Fruit fly (Drosophila melanogaster) whole organism, embryonic: ENCODE data around the gene CG11893.
A peak's percentile ranks its signal among the peaks of the same experiment; 100 is the strongest.

ENCODE experiments used
- ATbp ChIP-seq: fragments of 200-800 bp; sonication (Bioruptor generic); optimal IDR thresholded peaks from 2 replicates; lab custom pipeline; 2017; ENCODE audit warnings: missing biosample characterization, mild to moderate bottlenecking, missing genetic modification characterization, missing genetic modification reagents
- Aef1 ChIP-seq: fragments of 200-800 bp; sonication (Bioruptor generic); IDR thresholded peaks from 3 replicates; pipeline ENCODE4 v1.3.6; 2022; ENCODE audit warnings: missing biosample characterization, missing genetic modification characterization
- Asciz ChIP-seq: fragments of 200-800 bp; sonication (Bioruptor generic); optimal IDR thresholded peaks from 2 replicates; lab custom pipeline; 2017; ENCODE audit warnings: missing biosample characterization, mild to moderate bottlenecking, missing genetic modification characterization, missing genetic modification reagents
- CG10654 ChIP-seq: fragments of 200-800 bp; sonication (Bioruptor generic); optimal IDR thresholded peaks from 2 replicates; lab custom pipeline; 2016; ENCODE audit warnings: missing biosample characterization, missing genetic modification characterization
- CG12104 ChIP-seq: fragments of 200-800 bp; sonication (Bioruptor generic); optimal IDR thresholded peaks from 3 replicates; lab custom pipeline; 2016; ENCODE audit warnings: missing biosample characterization, missing genetic modification characterization
- CG12299 ChIP-seq: fragments of 200-800 bp; sonication (Bioruptor generic); optimal IDR thresholded peaks from 2 replicates; lab custom pipeline; 2018; ENCODE audit warnings: missing biosample characterization, mild to moderate bottlenecking, missing genetic modification characterization
- CG14441 ChIP-seq: fragments of 200-800 bp; sonication (Bioruptor generic); IDR thresholded peaks from 2 replicates; pipeline ENCODE4 v1.3.6; 2022; ENCODE audit warnings: missing biosample characterization, missing genetic modification characterization
- CG18599 ChIP-seq: fragments of 200-800 bp; sonication (Bioruptor generic); optimal IDR thresholded peaks from 3 replicates; lab custom pipeline; 2017; ENCODE audit warnings: missing biosample characterization, missing genetic modification characterization, mild to moderate bottlenecking, moderate library complexity, missing genetic modification reagents
- CG2678 ChIP-seq: fragments of 200-800 bp; sonication (Bioruptor generic); optimal IDR thresholded peaks from 3 replicates; lab custom pipeline; 2019; ENCODE audit warnings: missing biosample characterization, mild to moderate bottlenecking, missing genetic modification characterization, moderate library complexity
- CG3281 ChIP-seq: fragments of 200-800 bp; sonication (Bioruptor generic); optimal IDR thresholded peaks from 3 replicates; lab custom pipeline; 2017; ENCODE audit warnings: missing biosample characterization, mild to moderate bottlenecking, missing genetic modification characterization
- CG33213 ChIP-seq: fragments of 200-800 bp; sonication (Bioruptor generic); optimal IDR thresholded peaks from 3 replicates; lab custom pipeline; 2016; ENCODE audit warnings: missing biosample characterization, missing genetic modification characterization
- CG3407 ChIP-seq: fragments of 200-800 bp; sonication (Bioruptor generic); optimal IDR thresholded peaks from 2 replicates; lab custom pipeline; 2018; ENCODE audit warnings: missing biosample characterization, mild to moderate bottlenecking, missing genetic modification characterization
- CG34376 ChIP-seq: fragments of 200-800 bp; sonication (Bioruptor generic); optimal IDR thresholded peaks from 2 replicates; lab custom pipeline; 2018; ENCODE audit warnings: missing biosample characterization, mild to moderate bottlenecking, missing genetic modification characterization
- CG3847 ChIP-seq: fragments of 200-800 bp; sonication (Bioruptor generic); IDR thresholded peaks from 2 replicates; pipeline ENCODE4 v1.3.6; 2022; ENCODE audit warnings: missing biosample characterization, missing genetic modification characterization
- CG5245 ChIP-seq: fragments of 200-800 bp; sonication (Bioruptor generic); optimal IDR thresholded peaks from 3 replicates; lab custom pipeline; 2016; ENCODE audit warnings: missing biosample characterization, missing genetic modification characterization
- CG6765 ChIP-seq: fragments of 200-800 bp; sonication (Bioruptor generic); optimal IDR thresholded peaks from 3 replicates; lab custom pipeline; 2017; ENCODE audit warnings: missing biosample characterization, mild to moderate bottlenecking, missing genetic modification characterization
- CG7372 ChIP-seq: fragments of 200-800 bp; sonication (Bioruptor generic); IDR thresholded peaks from 2 replicates; pipeline ENCODE4 v1.3.6; 2022; ENCODE audit warnings: missing biosample characterization, missing genetic modification characterization
- CG7928 ChIP-seq: fragments of 200-800 bp; sonication (Bioruptor generic); optimal IDR thresholded peaks from 2 replicates; lab custom pipeline; 2017; ENCODE audit warnings: missing biosample characterization, mild to moderate bottlenecking, missing genetic modification characterization
- CG9932 ChIP-seq: fragments of 200-800 bp; sonication (Bioruptor generic); IDR thresholded peaks from 2 replicates; pipeline ENCODE4 v1.3.6; 2022; ENCODE audit warnings: missing biosample characterization, missing genetic modification characterization
- CrebB ChIP-seq: fragments of 200-800 bp; sonication (Bioruptor generic); optimal IDR thresholded peaks from 3 replicates; lab custom pipeline; 2018; ENCODE audit warnings: missing biosample characterization, mild to moderate bottlenecking, missing genetic modification characterization
- D ChIP-seq, 2 experiments: fragments of 200-800 bp in 1 of 2; fragments of >200 bp in 1 of 2; sonication (Bioruptor generic) in 1 of 2; optimal IDR thresholded peaks; 2 replicates in 1 of 2; 3 replicates in 1 of 2; lab custom pipeline; 2017; ENCODE audit warnings: mild to moderate bottlenecking in 1 of 2, missing biosample characterization in 1 of 2, missing genetic modification characterization in 1 of 2, missing genetic modification reagents in 1 of 2
- Dek ChIP-seq: fragments of 200-800 bp; sonication (Bioruptor generic); optimal IDR thresholded peaks from 3 replicates; lab custom pipeline; 2019; ENCODE audit warnings: missing biosample characterization, mild to moderate bottlenecking, missing genetic modification characterization, moderate library complexity
- Doc3 ChIP-seq: fragments of 200-800 bp; sonication (Bioruptor generic); IDR thresholded peaks from 3 replicates; pipeline ENCODE4 v1.3.6; 2022; ENCODE audit warnings: missing biosample characterization, missing genetic modification characterization; ENCODE audit not compliant: partially characterized antibody
- Ets65A ChIP-seq: fragments of 200-800 bp; sonication (Bioruptor generic); peaks from one replicate; lab custom pipeline; 2016; ENCODE audit warnings: missing biosample characterization, missing genetic modification characterization
- HLH54F ChIP-seq: fragments of 200-800 bp; sonication (Bioruptor generic); optimal IDR thresholded peaks from 3 replicates; lab custom pipeline; 2016; ENCODE audit warnings: missing biosample characterization, missing genetic modification characterization
- Jarid2 ChIP-seq: fragments of 200-800 bp; sonication (Bioruptor generic); optimal IDR thresholded peaks from 3 replicates; lab custom pipeline; 2017; ENCODE audit warnings: mild to moderate bottlenecking, missing biosample characterization, missing genetic modification reagents, missing genetic modification characterization
- MTF-1 ChIP-seq: fragments of 200-800 bp; sonication (Bioruptor generic); optimal IDR thresholded peaks from 2 replicates; lab custom pipeline; 2018; ENCODE audit warnings: missing biosample characterization, mild to moderate bottlenecking, missing genetic modification characterization, borderline replicate concordance
- Med ChIP-seq: fragments of 200-800 bp; sonication (Bioruptor generic); peaks from one replicate; lab custom pipeline; 2016; ENCODE audit warnings: missing biosample characterization, missing genetic modification characterization, mild to moderate bottlenecking, inconsistent platforms, moderate library complexity
- Meics ChIP-seq: fragments of 200-800 bp; sonication (Bioruptor generic); optimal IDR thresholded peaks from 2 replicates; lab custom pipeline; 2017; ENCODE audit warnings: missing biosample characterization, mild to moderate bottlenecking, missing genetic modification characterization
- Mrtf ChIP-seq: fragments of 200-800 bp; sonication (Bioruptor generic); IDR thresholded peaks from 3 replicates; pipeline ENCODE4 v1.3.6; 2022; ENCODE audit warnings: missing biosample characterization, missing genetic modification characterization
- PHDP ChIP-seq: fragments of 200-800 bp; sonication (Bioruptor generic); optimal IDR thresholded peaks from 3 replicates; lab custom pipeline; 2018; ENCODE audit warnings: missing biosample characterization, mild to moderate bottlenecking, missing genetic modification characterization, moderate library complexity
- Sox100B ChIP-seq: fragments of 200-800 bp; sonication (Bioruptor generic); optimal IDR thresholded peaks from 3 replicates; lab custom pipeline; 2018; ENCODE audit warnings: missing biosample characterization, mild to moderate bottlenecking, missing genetic modification characterization
- ara ChIP-seq: fragments of 200-800 bp; sonication (Bioruptor generic); IDR thresholded peaks from 2 replicates; pipeline ENCODE4 v1.3.6; 2022; ENCODE audit warnings: missing biosample characterization, missing genetic modification characterization
- crc ChIP-seq: fragments of 200-800 bp; sonication (Bioruptor generic); optimal IDR thresholded peaks from 2 replicates; lab custom pipeline; 2016; ENCODE audit warnings: missing biosample characterization, missing genetic modification characterization
- ems ChIP-seq: fragments of 200-800 bp; sonication (Bioruptor generic); optimal IDR thresholded peaks from 3 replicates; lab custom pipeline; 2016; ENCODE audit warnings: missing biosample characterization, missing genetic modification characterization
- fru ChIP-seq: fragments of >200 bp; optimal IDR thresholded peaks from 2 replicates; lab custom pipeline; 2017
- her ChIP-seq: fragments of 200-800 bp; sonication (Bioruptor generic); optimal IDR thresholded peaks from 2 replicates; lab custom pipeline; 2016; ENCODE audit warnings: missing biosample characterization, missing genetic modification characterization
- lab ChIP-seq: fragments of 200-800 bp; sonication (Bioruptor generic); optimal IDR thresholded peaks from 3 replicates; lab custom pipeline; 2017; ENCODE audit warnings: missing biosample characterization, missing genetic modification characterization, mild to moderate bottlenecking, moderate library complexity, missing genetic modification reagents
- otp ChIP-seq: fragments of 200-800 bp; sonication (Bioruptor generic); IDR thresholded peaks from 3 replicates; pipeline ENCODE4, ENCODE4 v1.3.6; 2022; ENCODE audit warnings: missing biosample characterization, missing genetic modification characterization
- pita ChIP-seq: fragments of 200-800 bp; sonication (Bioruptor generic); optimal IDR thresholded peaks from 2 replicates; lab custom pipeline; 2017; ENCODE audit warnings: missing biosample characterization, mild to moderate bottlenecking, missing genetic modification characterization
- prd ChIP-seq, 3 experiments: fragments of >200 bp in 2 of 3; fragments of 200-800 bp in 1 of 3; sonication (Bioruptor generic) in 1 of 3; optimal IDR thresholded peaks in 2 of 3; IDR thresholded peaks in 1 of 3; 2 replicates in 2 of 3; 3 replicates in 1 of 3; pipeline versions ENCODE4 v1.3.6 to Lab custom; 2017 to 2022; ENCODE audit warnings: missing biosample characterization in 1 of 3, missing genetic modification characterization in 1 of 3
- sd ChIP-seq: fragments of 200-800 bp; sonication (Bioruptor generic); optimal IDR thresholded peaks from 3 replicates; lab custom pipeline; 2018; ENCODE audit warnings: missing biosample characterization, mild to moderate bottlenecking, missing genetic modification characterization, moderate library complexity
- sisA ChIP-seq: fragments of 200-800 bp; sonication (Bioruptor generic); IDR thresholded peaks from 2 replicates; pipeline ENCODE4 v1.3.6; 2022; ENCODE audit warnings: missing biosample characterization, missing genetic modification characterization
- so ChIP-seq: fragments of 200-800 bp; sonication (Bioruptor generic); IDR thresholded peaks from 3 replicates; pipeline ENCODE4 v1.3.6; 2022; ENCODE audit warnings: missing biosample characterization, missing genetic modification characterization

Gene CG11893

dm6 chr3R:25275276-25275675 is 14.4 kb upstream of the CG11893 start (continued):
- TF ChIP-seq CG12104 (GFP tag; lab: Kevin White, UChicago) (peak; percentile 35), HLH54F (GFP tag; lab: Kevin White, UChicago) (no peak), fru (no peak), Meics (GFP tag; lab: Kevin White, UChicago) (peak; percentile 60), Aef1 (GFP tag; lab: Robert Waterston, UW) (no peak), her (GFP tag; lab: Kevin White, UChicago) (no peak), CG5245 (GFP tag; lab: Kevin White, UChicago) (no peak), CG3847 (GFP tag; lab: Robert Waterston, UW) (no peak), CG7372 (peak; percentile 59)
- TF ChIP-seq, all 482 proteins: peak for 62

- TF ChIP-seq Ets65A (GFP tag; lab: Kevin White, UChicago) (peak; percentile 26), D (optimal IDR thresholded peaks at IDR 0.05; lab: Kevin White, UChicago) (no peak), D (GFP tag; optimal IDR thresholded peaks at IDR 0.05; lab: Kevin White, UChicago) (no peak), ems (GFP tag; lab: Kevin White, UChicago) (no peak), crc (GFP tag; lab: Kevin White, UChicago) (no peak), Mrtf (GFP tag; lab: Robert Waterston, UW) (0 out of 3 replicates have a peak, but pooled peaks have one; percentile 8), CG9932 (GFP tag; lab: Robert Waterston, UW) (no peak)
- TF ChIP-seq, all 482 proteins: peak for 2
Observed at dm6 chr3R:25277112-25277511, 12.6 kb upstream of the CG11893 start, which contains the start of gene CG10513. CG10513 (minus strand) TSS chr3R:25277212.

- TF ChIP-seq lab (GFP tag; lab: Kevin White, UChicago): peak; percentile 24
- TF ChIP-seq Asciz (GFP tag; lab: Kevin White, UChicago): peak; percentile 6
- TF ChIP-seq MTF-1: peak; percentile 60
- TF ChIP-seq CG18599 (GFP tag; lab: Kevin White, UChicago): peak; percentile 25
- no peak for TF ChIP-seq Dek (tag; lab: Kevin White, UChicago)
- peak; percentile 51 for TF ChIP-seq Med (GFP tag; lab: Kevin White, UChicago)
- TF ChIP-seq ATbp: peak; percentile 6
- no peak for TF ChIP-seq Jarid2
Observed at dm6 chr3R:25279796-25280350, 9.8 kb upstream of the CG11893 start, which contains the start of gene CG10514. CG10514 (minus strand) TSS chr3R:25279846.

- TF ChIP-seq PHDP (tag; lab: Kevin White, UChicago) (peak; percentile 58), otp (GFP tag; lab: Robert Waterston, UW) (peak; percentile 45; the same call in 1 of the 3 replicates), CG6765 (GFP tag; lab: Kevin White, UChicago) (peak; percentile 30), CG34376 (peak; percentile 17), MTF-1 (peak; percentile 69), sisA (GFP tag; lab: Robert Waterston, UW) (no peak), CG3407 (GFP tag; lab: Kevin White, UChicago) (peak; percentile 42), Doc3 (GFP tag; lab: Robert Waterston, UW) (no peak), CG33213 (GFP tag; lab: Kevin White, UChicago) (no peak), CG2678 (tag; lab: Kevin White, UChicago) (peak; percentile 65), ara (GFP tag; lab: Robert Waterston, UW) (0 out of 2 replicates have a peak, but pooled peaks have one; percentile 43), so (GFP tag; lab: Robert Waterston, UW) (no peak), CG14441 (GFP tag; lab: Robert Waterston, UW) (no peak), CG12299 (tag; lab: Kevin White, UChicago) (peak; percentile 18), CG3281 (GFP tag; lab: Kevin White, UChicago) (peak; percentile 66), Asciz (GFP tag; lab: Kevin White, UChicago) (peak; percentile 42), sd (tag; lab: Kevin White, UChicago) (peak; percentile 31), CrebB (tag; lab: Kevin White, UChicago) (peak; percentile 66), Sox100B (GFP tag; lab: Kevin White, UChicago) (peak; percentile 17), pita (GFP tag; lab: Kevin White, UChicago) (no peak), CG7928 (GFP tag; lab: Kevin White, UChicago) (peak; percentile 45), CG10654 (GFP tag; lab: Kevin White, UChicago) (no peak), prd (optimal IDR thresholded peaks at IDR 0.05; lab: Kevin White, UChicago) (no peak), prd (GFP tag; IDR thresholded peaks at IDR 0.05; lab: Robert Waterston, UW) (no peak), CG12104 (GFP tag; lab: Kevin White, UChicago) (peak; percentile 38)
Observed at dm6 chr3R:25281165-25281564, 8.5 kb upstream of the CG11893 start, which contains the start of gene CG11892. CG11892 (plus strand) TSS chr3R:25281548.
